Comparison of ENCODE assay signal across 1 fruit fly cellular context in the genomic region with DNA sequence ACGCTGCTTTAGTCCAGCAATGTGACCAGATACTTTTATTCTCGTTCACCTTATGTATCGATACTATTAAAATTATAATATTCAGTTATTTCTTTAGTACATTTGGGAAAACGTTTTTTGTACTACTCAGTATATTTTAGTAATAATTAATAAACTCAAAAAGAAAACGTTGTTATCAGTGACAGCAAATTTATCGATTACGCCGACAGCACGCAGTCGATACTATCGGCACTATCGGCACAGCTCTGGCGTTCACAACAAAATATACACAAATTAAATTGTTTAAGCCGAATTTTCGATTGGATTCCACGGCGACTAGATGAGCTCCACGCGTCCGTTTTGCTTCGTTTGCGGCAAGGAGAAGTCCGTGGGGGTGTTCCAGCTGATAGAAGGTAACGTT.
TF ChIP-seq lines count a peak whose summit lies in the region.

A gene (minus strand): TSS at position 40 of the 400 bp plus-strand sequence.
A gene (plus strand): TSS at position 226 of the 400 bp plus-strand sequence.
A gene (plus strand): TSS at position 226 of the 400 bp plus-strand sequence.

TF ChIP-seq in whole organism, embryonic, 481 proteins besides CTCF, POLR2A, EP300 and RAD21 (continued from another document):
- peak; percentile 24; the same call in 1 of the 2 replicates for TF ChIP-seq slbo (GFP tag; IDR thresholded peaks at IDR 0.05; lab: Robert Waterston, UW)
- TF ChIP-seq CG2875 (GFP tag; optimal IDR thresholded peaks at IDR 0.05; lab: Kevin White, UChicago): no peak
- TF ChIP-seq vvl (GFP tag; IDR thresholded peaks at IDR 0.05; lab: Robert Waterston, UW): peak; percentile 42; the same call in 1 of the 2 replicates
- TF ChIP-seq Ets97D (GFP tag; optimal IDR thresholded peaks at IDR 0.05; lab: Kevin White, UChicago): peak; percentile 44
- TF ChIP-seq CG7745 (tag; optimal IDR thresholded peaks at IDR 0.05; lab: Kevin White, UChicago): no peak
- TF ChIP-seq mld (GFP tag; IDR thresholded peaks at IDR 0.05; lab: Robert Waterston, UW; ENCODE audit: partially characterized antibody): peak; percentile 96
- TF ChIP-seq Ets65A (GFP tag; lab: Kevin White, UChicago): peak; percentile 40
- peak; percentile 71 for TF ChIP-seq MESR4 (GFP tag; optimal IDR thresholded peaks at IDR 0.05; lab: Kevin White, UChicago)
- peak; percentile 100 for TF ChIP-seq Dll (GFP tag; IDR thresholded peaks at IDR 0.05; lab: Robert Waterston, UW; ENCODE audit: partially characterized antibody)
- TF ChIP-seq HmgZ (tag; optimal IDR thresholded peaks at IDR 0.05; lab: Kevin White, UChicago): peak; percentile 55
- peak; percentile 99 for TF ChIP-seq hbn (GFP tag; IDR thresholded peaks at IDR 0.05; lab: Robert Waterston, UW; ENCODE audit: partially characterized antibody)
- TF ChIP-seq Dp (GFP tag; optimal IDR thresholded peaks at IDR 0.05; lab: Kevin White, UChicago): peak; percentile 63
- TF ChIP-seq Adf1 (GFP tag; IDR thresholded peaks at IDR 0.05; lab: Robert Waterston, UW): peak; percentile 51
- peak; percentile 93 for TF ChIP-seq MBD-R2 (GFP tag; IDR thresholded peaks at IDR 0.05; lab: Robert Waterston, UW)
- TF ChIP-seq Hr3 (GFP tag; optimal IDR thresholded peaks at IDR 0.05; lab: Kevin White, UChicago): no peak
- TF ChIP-seq CG31388 (GFP tag; optimal IDR thresholded peaks at IDR 0.05; lab: Kevin White, UChicago): no peak
- no peak for TF ChIP-seq ATbp (GFP tag; optimal IDR thresholded peaks at IDR 0.05; lab: Kevin White, UChicago)
- no peak for TF ChIP-seq crc (GFP tag; optimal IDR thresholded peaks at IDR 0.05; lab: Kevin White, UChicago)
- TF ChIP-seq Hsf (GFP tag; optimal IDR thresholded peaks at IDR 0.05; lab: Kevin White, UChicago): peak; percentile 22
- TF ChIP-seq CG17186 (GFP tag; optimal IDR thresholded peaks at IDR 0.05; lab: Kevin White, UChicago): peak; percentile 38
- peak; percentile 99 for TF ChIP-seq ato (GFP tag; IDR thresholded peaks at IDR 0.05; lab: Robert Waterston, UW; ENCODE audit: partially characterized antibody)
- no peak for TF ChIP-seq CG11456 (GFP tag; IDR thresholded peaks at IDR 0.05; lab: Robert Waterston, UW)
- TF ChIP-seq CG9932 (GFP tag; IDR thresholded peaks at IDR 0.05; lab: Robert Waterston, UW): peak; percentile 43; the same call in 1 of the 2 replicates
- no peak for TF ChIP-seq CG10543 (GFP tag; optimal IDR thresholded peaks at IDR 0.05; lab: Kevin White, UChicago)
- no peak for TF ChIP-seq Fer2 (tag; optimal IDR thresholded peaks at IDR 0.05; lab: Kevin White, UChicago)
- TF ChIP-seq CG15073 (GFP tag; optimal IDR thresholded peaks at IDR 0.05; lab: Kevin White, UChicago): no peak
- TF ChIP-seq row (GFP tag; IDR thresholded peaks at IDR 0.05; lab: Robert Waterston, UW): peak; percentile 69
- no peak for TF ChIP-seq NC2β (GFP tag; optimal IDR thresholded peaks at IDR 0.05; lab: Kevin White, UChicago)
- no peak for TF ChIP-seq pita (GFP tag; optimal IDR thresholded peaks at IDR 0.05; lab: Kevin White, UChicago)
- TF ChIP-seq CG3847 (GFP tag; IDR thresholded peaks at IDR 0.05; lab: Robert Waterston, UW): peak; percentile 52
- TF ChIP-seq CHES-1-like (GFP tag; optimal IDR thresholded peaks at IDR 0.05; lab: Kevin White, UChicago): peak; percentile 13
- peak; percentile 56 for TF ChIP-seq lilli (GFP tag; optimal IDR thresholded peaks at IDR 0.05; lab: Kevin White, UChicago)
- peak; percentile 83 for TF ChIP-seq CG12659 (GFP tag; optimal IDR thresholded peaks at IDR 0.05; lab: Kevin White, UChicago)
- TF ChIP-seq crp (GFP tag; optimal IDR thresholded peaks at IDR 0.05; lab: Kevin White, UChicago): no peak
- no peak for TF ChIP-seq CG31441 (GFP tag; IDR thresholded peaks at IDR 0.05; lab: Robert Waterston, UW)
- TF ChIP-seq CG10147 (GFP tag; optimal IDR thresholded peaks at IDR 0.05; lab: Kevin White, UChicago): no peak
- no peak for TF ChIP-seq Elba2 (GFP tag; optimal IDR thresholded peaks at IDR 0.05; lab: Kevin White, UChicago)
- TF ChIP-seq chm (GFP tag; IDR thresholded peaks at IDR 0.05; lab: Robert Waterston, UW): no peak
- TF ChIP-seq D (optimal IDR thresholded peaks at IDR 0.05; lab: Kevin White, UChicago): no peak
- TF ChIP-seq D (GFP tag; optimal IDR thresholded peaks at IDR 0.05; lab: Kevin White, UChicago): no peak
- TF ChIP-seq Myb (GFP tag; optimal IDR thresholded peaks at IDR 0.05; lab: Kevin White, UChicago): peak; percentile 29
- peak; percentile 94 for TF ChIP-seq CG15514 (GFP tag; optimal IDR thresholded peaks at IDR 0.05; lab: Kevin White, UChicago)
- peak; percentile 54 for TF ChIP-seq CG2712 (tag; optimal IDR thresholded peaks at IDR 0.05; lab: Kevin White, UChicago)
- TF ChIP-seq unc-4 (GFP tag; IDR thresholded peaks at IDR 0.05; lab: Robert Waterston, UW; ENCODE audit: partially characterized antibody): peak; percentile 99
- TF ChIP-seq Nf-YA (GFP tag; IDR thresholded peaks at IDR 0.05; lab: Robert Waterston, UW): no peak
- TF ChIP-seq hth (optimal IDR thresholded peaks at IDR 0.05; lab: Kevin White, UChicago): no peak
- peak; percentile 99 for TF ChIP-seq chinmo (GFP tag; IDR thresholded peaks at IDR 0.05; lab: Robert Waterston, UW; ENCODE audit: partially characterized antibody)
- no peak for TF ChIP-seq CG11085 (GFP tag; IDR thresholded peaks at IDR 0.05; lab: Robert Waterston, UW)
- TF ChIP-seq NFAT (GFP tag; IDR thresholded peaks at IDR 0.05; lab: Robert Waterston, UW): no peak
- TF ChIP-seq ase (GFP tag; IDR thresholded peaks at IDR 0.05; lab: Robert Waterston, UW): no peak
- no peak for TF ChIP-seq CG7839 (tag; optimal IDR thresholded peaks at IDR 0.05; lab: Kevin White, UChicago)
- peak; percentile 59; the same call in 1 of the 3 replicates for TF ChIP-seq CG34422 (GFP tag; IDR thresholded peaks at IDR 0.05; lab: Robert Waterston, UW)
